Worm (Caenorhabditis elegans) whole organism, young adult: ENCODE data around the gene srp-7.

Source experiments
- him-1 ChIP-seq: sonication (generic microtip); optimal IDR thresholded peaks from 2 replicates; lab custom pipeline; 2016; ENCODE audit warnings: missing genotype, missing genetic modification reagents, missing genetic modification characterization, missing compliant biosample characterization
- nfya-1 ChIP-seq: sonication (generic microtip); optimal IDR thresholded peaks from 2 replicates; lab custom pipeline; 2017; ENCODE audit warnings: antibody characterized with exemption, missing compliant biosample characterization, missing genetic modification characterization, borderline replicate concordance; ENCODE audit not compliant: insufficient read depth
- pha-4 ChIP-seq: fragments of 150-350 bp; sonication (generic microtip); optimal IDR thresholded peaks from 2 replicates; lab custom pipeline; 2014; ENCODE audit warnings: missing biosample characterization, missing genetic modification reagents, missing genetic modification characterization
- zfh-2 ChIP-seq: fragments of 200-800 bp; sonication (Bioruptor generic); conservative IDR thresholded peaks from 2 replicates; pipeline ENCODE4 v1.3.6; 2022; ENCODE audit warnings: missing genetic modification reagents, missing genetic modification characterization, missing compliant biosample characterization

- TF ChIP-seq pha-4 (tag; lab: Kevin White, UChicago), result no peak
- no peak for TF ChIP-seq nfya-1 (tag; lab: Kevin White, UChicago)
- TF ChIP-seq zfh-2 (GFP tag; lab: Robert Waterston, UW), result no peak
- peak; percentile 78 for TF ChIP-seq him-1 (tag; lab: Kevin White, UChicago)
Observed at ce11 chrV:8230056-8230455, 51.1 kb downstream of the srp-7 start.
